Worm (Caenorhabditis elegans) whole organism, L3 larva: ENCODE results near the gene emre-1.
"Not testable (repeated sequence)": the region's sequence is repeated elsewhere in the genome, so short reads cannot be mapped to it uniquely, and the experiment has no call there.

Experiments used
- R02D3.7 ChIP-seq: fragments of 150-350 bp; optimal IDR thresholded peaks from 2 replicates; lab custom pipeline; 2014; ENCODE audit warnings: missing biosample characterization, missing genetic modification characterization
- ZK546.5 ChIP-seq: sonication (generic microtip); optimal IDR thresholded peaks from 2 replicates; lab custom pipeline; 2017; ENCODE audit warnings: missing biosample characterization, missing genetic modification characterization
- aly-2 ChIP-seq: fragments of 150-350 bp; optimal IDR thresholded peaks from 2 replicates; lab custom pipeline; 2014; ENCODE audit warnings: missing biosample characterization, missing genetic modification characterization
- ama-1 ChIP-seq: fragments of 150-350 bp; optimal IDR thresholded peaks from 2 replicates; lab custom pipeline; 2018
- ceh-16 ChIP-seq: sonication (generic microtip); optimal IDR thresholded peaks from 2 replicates; lab custom pipeline; 2017; ENCODE audit warnings: missing biosample characterization, missing genetic modification characterization
- ceh-28 ChIP-seq: fragments of 150-350 bp; optimal IDR thresholded peaks from 2 replicates; lab custom pipeline; 2014; ENCODE audit warnings: missing biosample characterization, missing genetic modification reagents, missing genetic modification characterization
- ceh-82 ChIP-seq: fragments of 150-350 bp; optimal IDR thresholded peaks from 2 replicates; lab custom pipeline; 2014; ENCODE audit warnings: missing biosample characterization, missing genetic modification characterization
- ceh-9 ChIP-seq: sonication (generic microtip); optimal IDR thresholded peaks from 2 replicates; lab custom pipeline; 2018; ENCODE audit warnings: missing biosample characterization, missing genetic modification characterization
- daf-12 ChIP-seq: fragments of 150-350 bp; optimal IDR thresholded peaks from 2 replicates; lab custom pipeline; 2014; ENCODE audit warnings: missing biosample characterization, missing genetic modification reagents, missing genetic modification characterization
- egl-27 ChIP-seq: sonication (generic microtip); optimal IDR thresholded peaks from 4 replicates; lab custom pipeline; 2017; ENCODE audit warnings: missing biosample characterization, missing genetic modification reagents, missing genetic modification characterization
- elt-1 ChIP-seq: fragments of 150-350 bp; optimal IDR thresholded peaks from 2 replicates; lab custom pipeline; 2014; ENCODE audit warnings: missing biosample characterization, missing genetic modification characterization
- elt-2 ChIP-seq: sonication (generic microtip); optimal IDR thresholded peaks from 2 replicates; lab custom pipeline; 2016; ENCODE audit warnings: missing genetic modification reagents, mild to moderate bottlenecking, missing genetic modification characterization, missing compliant biosample characterization
- elt-3 ChIP-seq, 3 experiments: fragments of 150-350 bp in 1 of 3; sonication (generic microtip) in 2 of 3; optimal IDR thresholded peaks; 2 replicates in 2 of 3; 4 replicates in 1 of 3; lab custom pipeline; 2014 to 2017; ENCODE audit warnings: missing biosample characterization in 3 of 3, missing genetic modification characterization in 3 of 3
- eor-1 ChIP-seq, 2 experiments: fragments of 150-350 bp; optimal IDR thresholded peaks; 2 replicates each; lab custom pipeline; 2014 to 2018; ENCODE audit warnings: missing biosample characterization in 2 of 2, missing genetic modification characterization in 2 of 2
- fkh-10 ChIP-seq: sonication (generic microtip); optimal IDR thresholded peaks from 2 replicates; lab custom pipeline; 2017; ENCODE audit warnings: missing biosample characterization, missing genetic modification reagents, missing genetic modification characterization
- fkh-2 ChIP-seq: fragments of 150-350 bp; optimal IDR thresholded peaks from 2 replicates; lab custom pipeline; 2014; ENCODE audit warnings: missing biosample characterization, missing genetic modification reagents, missing genetic modification characterization
- fos-1 ChIP-seq: fragments of 150-350 bp; optimal IDR thresholded peaks from 2 replicates; lab custom pipeline; 2014; ENCODE audit warnings: missing biosample characterization, missing genetic modification characterization
- hmg-11 ChIP-seq: sonication (generic microtip); optimal IDR thresholded peaks from 2 replicates; lab custom pipeline; 2016; ENCODE audit warnings: missing genetic modification characterization, missing compliant biosample characterization
- jun-1 ChIP-seq: fragments of 150-350 bp; optimal IDR thresholded peaks from 2 replicates; lab custom pipeline; 2014; ENCODE audit warnings: missing biosample characterization, missing genetic modification reagents, missing genetic modification characterization
- lin-15B ChIP-seq: fragments of 150-350 bp; optimal IDR thresholded peaks from 2 replicates; lab custom pipeline; 2014; ENCODE audit warnings: missing biosample characterization, missing genetic modification characterization
- lin-39 ChIP-seq: fragments of 150-350 bp; optimal IDR thresholded peaks from 2 replicates; lab custom pipeline; 2018; ENCODE audit warnings: missing biosample characterization, missing genetic modification reagents, missing genetic modification characterization
- lsy-12 ChIP-seq: sonication (generic microtip); optimal IDR thresholded peaks from 2 replicates; lab custom pipeline; 2016; ENCODE audit warnings: mild to moderate bottlenecking, missing genetic modification characterization, missing compliant biosample characterization
- mdl-1 ChIP-seq: fragments of 150-350 bp; optimal IDR thresholded peaks from 2 replicates; lab custom pipeline; 2014; ENCODE audit warnings: missing biosample characterization, missing genetic modification characterization
- mml-1 ChIP-seq: fragments of 150-350 bp; sonication (generic microtip); optimal IDR thresholded peaks from 3 replicates; lab custom pipeline; 2014; ENCODE audit warnings: missing biosample characterization, missing genetic modification characterization
- nfya-1 ChIP-seq: sonication (generic microtip); optimal IDR thresholded peaks from 2 replicates; lab custom pipeline; 2017; ENCODE audit warnings: missing genetic modification characterization, mild to moderate bottlenecking, missing compliant biosample characterization, antibody characterized with exemption, moderate library complexity; ENCODE audit not compliant: insufficient read depth
- nhr-11 ChIP-seq: fragments of 150-350 bp; optimal IDR thresholded peaks from 2 replicates; lab custom pipeline; 2014; ENCODE audit warnings: missing biosample characterization, missing genetic modification characterization
- nhr-12 ChIP-seq: fragments of 150-350 bp; optimal IDR thresholded peaks from 2 replicates; lab custom pipeline; 2014; ENCODE audit warnings: missing biosample characterization, missing genetic modification characterization
- nhr-23 ChIP-seq: fragments of 150-350 bp; optimal IDR thresholded peaks from 2 replicates; lab custom pipeline; 2014; ENCODE audit warnings: missing biosample characterization, missing genetic modification reagents, missing genetic modification characterization
- nhr-237 ChIP-seq: fragments of 150-350 bp; optimal IDR thresholded peaks from 2 replicates; lab custom pipeline; 2014; ENCODE audit warnings: missing biosample characterization, missing genetic modification characterization
- nhr-25 ChIP-seq: sonication (generic microtip); optimal IDR thresholded peaks from 2 replicates; lab custom pipeline; 2017; ENCODE audit warnings: missing biosample characterization, missing genetic modification characterization
- nhr-28 ChIP-seq: fragments of 150-350 bp; optimal IDR thresholded peaks from 2 replicates; lab custom pipeline; 2014; ENCODE audit warnings: missing biosample characterization, missing genetic modification characterization
- nhr-43 ChIP-seq: sonication (generic microtip); optimal IDR thresholded peaks from 2 replicates; lab custom pipeline; 2016; ENCODE audit warnings: mild to moderate bottlenecking, missing genetic modification characterization, missing compliant biosample characterization; ENCODE audit not compliant: poor library complexity, severe bottlenecking
- nhr-67 ChIP-seq: fragments of 150-350 bp; optimal IDR thresholded peaks from 2 replicates; lab custom pipeline; 2014; ENCODE audit warnings: missing biosample characterization, missing genetic modification characterization
- nhr-76 ChIP-seq: fragments of 150-350 bp; sonication (generic microtip); optimal IDR thresholded peaks from 5 replicates; lab custom pipeline; 2014; ENCODE audit warnings: missing biosample characterization, missing genetic modification characterization
- nhr-77 ChIP-seq: fragments of 150-350 bp; optimal IDR thresholded peaks from 2 replicates; lab custom pipeline; 2014; ENCODE audit warnings: missing biosample characterization, missing genetic modification characterization
- pha-4 ChIP-seq: fragments of 150-350 bp; optimal IDR thresholded peaks from 2 replicates; lab custom pipeline; 2014; ENCODE audit warnings: missing biosample characterization, missing genetic modification reagents, missing genetic modification characterization
- pqm-1 ChIP-seq: fragments of 150-350 bp; optimal IDR thresholded peaks from 2 replicates; lab custom pipeline; 2017; ENCODE audit warnings: missing biosample characterization, missing genetic modification characterization, inconsistent platforms
- sea-2 ChIP-seq: fragments of 150-350 bp; sonication (generic microtip); optimal IDR thresholded peaks from 4 replicates; lab custom pipeline; 2014; ENCODE audit warnings: missing biosample characterization, missing genetic modification reagents, missing genetic modification characterization
- snpc-4 ChIP-seq: fragments of 150-350 bp; optimal IDR thresholded peaks from 2 replicates; lab custom pipeline; 2014; ENCODE audit warnings: missing biosample characterization, missing genetic modification characterization
- tbx-2 ChIP-seq: sonication (generic microtip); optimal IDR thresholded peaks from 2 replicates; lab custom pipeline; 2016; ENCODE audit warnings: mild to moderate bottlenecking, missing genetic modification characterization, missing compliant biosample characterization
- unc-39 ChIP-seq: sonication (generic microtip); optimal IDR thresholded peaks from 4 replicates; lab custom pipeline; 2017; ENCODE audit warnings: missing biosample characterization, missing genetic modification characterization
- unc-62 ChIP-seq: fragments of 150-350 bp; sonication (generic microtip); optimal IDR thresholded peaks from 4 replicates; lab custom pipeline; 2014; ENCODE audit warnings: missing biosample characterization, missing genetic modification reagents, missing genetic modification characterization
- zag-1 ChIP-seq: fragments of 150-350 bp; optimal IDR thresholded peaks from 2 replicates; lab custom pipeline; 2014; ENCODE audit warnings: missing biosample characterization, missing genetic modification characterization
- ztf-11 ChIP-seq: fragments of 150-350 bp; optimal IDR thresholded peaks from 2 replicates; lab custom pipeline; 2014; ENCODE audit warnings: missing biosample characterization, missing genetic modification characterization
- ztf-4 ChIP-seq: fragments of 150-350 bp; optimal IDR thresholded peaks from 2 replicates; lab custom pipeline; 2014; ENCODE audit warnings: missing biosample characterization, missing genetic modification characterization

The emre-1 gene

DNA sequence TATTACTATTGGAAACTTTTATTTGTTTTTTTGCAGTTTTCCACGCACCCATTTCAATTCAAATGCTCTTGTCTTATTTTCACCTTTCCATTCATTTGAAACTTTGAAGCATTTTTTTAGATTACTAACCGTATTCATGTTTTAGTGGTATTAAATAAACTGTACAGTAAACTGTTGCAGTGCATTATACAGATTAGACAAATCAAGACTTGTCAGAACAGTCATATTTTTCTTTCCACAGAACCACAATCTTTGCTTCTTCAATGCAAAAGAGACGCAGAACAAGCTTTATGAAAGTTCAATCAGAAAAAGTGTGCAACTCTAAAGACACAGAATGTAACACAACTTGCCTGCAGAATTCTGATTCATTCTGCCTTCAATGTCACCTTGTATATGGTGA is 13.7 kb upstream of the emre-1 start, which contains the start of gene F45B8.5:
F45B8.5 (plus strand) TSS at position 301 of the 400 bp plus-strand sequence.
- TF ChIP-seq lin-39 (tag; lab: Kevin White, UChicago) (no peak), lin-15B (tag; lab: Kevin White, UChicago) (no peak), nhr-67 (tag; lab: Kevin White, UChicago) (no peak), nhr-76 (no peak), ama-1 (lab: Kevin White, UChicago) (no peak), hmg-11 (tag; lab: Kevin White, UChicago) (no peak), unc-62 (GFP tag; lab: Kevin White, UChicago) (no peak), nhr-12 (tag; lab: Kevin White, UChicago) (no peak)

DNA sequence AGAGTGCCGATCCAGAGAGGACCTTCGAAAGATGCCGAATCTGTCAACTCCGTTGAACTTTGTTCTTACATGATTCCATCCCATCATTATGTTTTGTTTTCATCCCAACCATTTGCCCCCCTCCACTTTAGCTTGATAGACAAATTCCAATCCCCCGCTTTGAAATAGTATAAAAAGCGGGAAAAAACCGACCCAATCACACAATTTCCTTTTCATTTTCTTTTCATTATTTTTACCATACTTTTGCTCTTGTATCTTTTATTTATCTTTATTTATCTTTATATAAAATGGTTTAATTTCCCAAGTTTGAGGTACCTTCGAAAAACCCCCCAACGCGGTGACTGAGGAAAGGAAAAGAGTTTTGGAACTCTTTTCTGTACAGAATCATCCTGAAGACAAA is 13.0 kb upstream of the emre-1 start, which contains the start of gene F20D1.22:
F20D1.22 (plus strand) TSS at position 301 of the 400 bp plus-strand sequence.
- not testable (repeated sequence) for TF ChIP-seq eor-1 (tag; optimal IDR thresholded peaks at IDR 0.05; lab: Kevin White, UChicago); ztf-4 (tag; lab: Kevin White, UChicago); ceh-16 (tag; lab: Kevin White, UChicago)
- TF ChIP-seq, all 47 proteins: peak for 0; not testable (repeated sequence) for 47

DNA sequence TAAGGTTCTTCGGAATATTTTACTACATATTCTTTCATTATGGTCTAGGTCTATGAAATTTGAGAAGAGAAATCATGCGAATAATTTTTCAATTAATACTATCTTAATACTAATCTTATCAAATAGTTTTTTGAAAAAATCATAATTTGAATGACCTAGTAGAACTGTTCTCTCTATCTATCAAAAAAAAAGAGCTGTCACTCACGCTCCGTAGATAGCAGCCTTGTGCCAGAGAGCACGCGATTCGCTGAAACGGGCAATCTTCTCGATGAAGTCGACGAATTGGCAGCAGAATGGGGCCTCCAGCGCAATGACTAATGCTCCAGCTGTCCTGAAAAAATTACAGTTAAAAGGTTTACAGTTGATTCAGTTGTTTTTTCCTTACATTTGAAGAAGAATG is 9.9 kb upstream of the emre-1 start:
- TF ChIP-seq elt-2 (tag; lab: Kevin White, UChicago), result peak; percentile 9
- no peak for TF ChIP-seq ceh-28 (tag; lab: Kevin White, UChicago)

DNA sequence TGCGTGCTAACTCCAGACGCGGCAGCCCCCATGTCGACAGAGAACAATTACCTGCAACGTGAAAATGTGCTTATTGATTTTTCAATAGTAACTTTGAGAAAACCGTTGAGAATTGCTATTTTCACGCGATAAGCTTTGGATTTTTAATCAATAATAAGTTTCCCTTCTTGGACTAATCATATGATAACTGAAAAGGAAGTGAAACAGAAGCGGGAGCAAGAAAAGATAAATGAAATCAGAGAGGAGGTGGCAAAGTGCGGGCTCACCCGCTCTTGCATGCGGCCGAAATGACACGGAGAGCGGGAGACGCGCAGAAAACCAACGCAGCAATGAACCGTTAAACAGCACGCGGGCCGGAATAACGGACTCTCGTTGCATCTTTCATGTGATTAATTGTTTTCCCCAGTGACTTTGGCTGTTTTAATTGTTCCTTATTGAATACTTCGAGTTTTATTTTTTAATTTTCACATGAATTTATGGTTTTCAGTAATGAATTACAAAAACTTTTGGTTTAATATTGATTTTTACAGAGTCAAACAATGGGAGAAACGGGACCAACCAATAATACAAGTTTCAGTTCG is 9.2 kb upstream of the emre-1 start, which contains the start of the genes flwr-1 and tbc-1:
flwr-1 (minus strand) TSS at position 51 of the 581 bp plus-strand sequence.
tbc-1 (plus strand) TSS at position 531 of the 581 bp plus-strand sequence.
- no peak for TF ChIP-seq ceh-82
- TF ChIP-seq nhr-76, result no peak
- no peak for TF ChIP-seq ztf-11
- TF ChIP-seq lsy-12 (tag; lab: Kevin White, UChicago), result no peak
- TF ChIP-seq lin-15B (tag; lab: Kevin White, UChicago), result peak; percentile 52
- TF ChIP-seq unc-62 (GFP tag; lab: Kevin White, UChicago), result no peak
- no peak for TF ChIP-seq fkh-10 (GFP tag; lab: Kevin White, UChicago)
- TF ChIP-seq nhr-23 (tag; lab: Kevin White, UChicago), result no peak
- TF ChIP-seq fos-1 (tag; lab: Kevin White, UChicago), result no peak
- no peak for TF ChIP-seq nhr-28 (tag; lab: Kevin White, UChicago)
- no peak for TF ChIP-seq ceh-9 (tag; lab: Kevin White, UChicago)
- no peak for TF ChIP-seq elt-3 (tag; optimal IDR thresholded peaks at IDR 0.05; lab: Kevin White, UChicago)
- no peak for TF ChIP-seq nhr-43
- TF ChIP-seq nhr-11 (tag; lab: Kevin White, UChicago), result no peak
- TF ChIP-seq pha-4 (tag; lab: Kevin White, UChicago), result peak; percentile 45
- TF ChIP-seq ama-1 (lab: Kevin White, UChicago), result no peak
- peak; percentile 9 for TF ChIP-seq ceh-28 (tag; lab: Kevin White, UChicago)
- TF ChIP-seq ztf-4 (tag; lab: Kevin White, UChicago), result no peak
- TF ChIP-seq mdl-1 (tag; lab: Kevin White, UChicago), result no peak
- no peak for TF ChIP-seq nhr-25
- peak; percentile 27 for TF ChIP-seq snpc-4 (tag; lab: Kevin White, UChicago)
- no peak for TF ChIP-seq fkh-2 (tag; lab: Kevin White, UChicago)
- TF ChIP-seq egl-27, result no peak
- no peak for TF ChIP-seq mml-1 (tag; lab: Kevin White, UChicago)
- no peak for TF ChIP-seq nhr-237 (tag; lab: Kevin White, UChicago)
- no peak for TF ChIP-seq nhr-67 (tag; lab: Kevin White, UChicago)
- no peak for TF ChIP-seq aly-2 (tag; lab: Kevin White, UChicago)
- TF ChIP-seq ZK546.5 (tag; lab: Kevin White, UChicago), result no peak
- TF ChIP-seq sea-2 (GFP tag; lab: Kevin White, UChicago), result no peak
- TF ChIP-seq tbx-2 (tag; lab: Kevin White, UChicago), result no peak
- TF ChIP-seq zag-1 (tag; lab: Kevin White, UChicago), result no peak
- TF ChIP-seq daf-12 (tag; lab: Kevin White, UChicago), result no peak
- TF ChIP-seq ceh-16 (tag; lab: Kevin White, UChicago), result no peak
- peak; percentile 45 for TF ChIP-seq elt-2 (tag; lab: Kevin White, UChicago)
- no peak for TF ChIP-seq jun-1 (tag; lab: Kevin White, UChicago)
- TF ChIP-seq hmg-11 (tag; lab: Kevin White, UChicago), result peak; percentile 22
- no peak for TF ChIP-seq R02D3.7 (tag; lab: Kevin White, UChicago)
- no peak for TF ChIP-seq nhr-12 (tag; lab: Kevin White, UChicago)
- TF ChIP-seq pqm-1 (tag; lab: Kevin White, UChicago), result no peak
- peak; percentile 76 for TF ChIP-seq lin-39 (tag; lab: Kevin White, UChicago)
- TF ChIP-seq nhr-77 (tag; lab: Kevin White, UChicago), result no peak
- TF ChIP-seq nfya-1 (tag; lab: Kevin White, UChicago), result no peak
- no peak for TF ChIP-seq elt-1 (tag; lab: Kevin White, UChicago)
- no peak for TF ChIP-seq unc-39 (tag; lab: Kevin White, UChicago)
